Worm (Caenorhabditis elegans) whole organism, young adult: ENCODE measurements around the gene atf-4.

ENCODE experiments used
- B0019.2 ChIP-seq: fragments of 200-800 bp; sonication (Bioruptor generic); conservative IDR thresholded peaks from 2 replicates; pipeline ENCODE4 v1.3.6; 2022; ENCODE audit warnings: missing genetic modification reagents, missing genetic modification characterization, missing compliant biosample characterization
- F10E7.11 ChIP-seq: sonication (generic microtip); optimal IDR thresholded peaks from 2 replicates; lab custom pipeline; 2017; ENCODE audit warnings: mild to moderate bottlenecking, missing genetic modification characterization, moderate library complexity, missing compliant biosample characterization
- F22D6.2 ChIP-seq: sonication (generic microtip); optimal IDR thresholded peaks from 2 replicates; lab custom pipeline; 2016; ENCODE audit warnings: mild to moderate bottlenecking, missing genetic modification characterization, missing compliant biosample characterization
- F49E8.2 ChIP-seq: sonication (generic microtip); optimal IDR thresholded peaks from 3 replicates; lab custom pipeline; 2017; ENCODE audit warnings: missing genetic modification characterization, mild to moderate bottlenecking, missing compliant biosample characterization, antibody characterized with exemption, moderate library complexity; ENCODE audit not compliant: insufficient read depth
- F55B11.4 ChIP-seq: sonication (generic microtip); optimal IDR thresholded peaks from 2 replicates; lab custom pipeline; 2016; ENCODE audit warnings: missing compliant biosample characterization, missing genetic modification characterization, borderline replicate concordance; ENCODE audit not compliant: insufficient read depth
- F57C9.4 ChIP-seq: sonication (generic microtip); optimal IDR thresholded peaks from 2 replicates; lab custom pipeline; 2017; ENCODE audit warnings: mild to moderate bottlenecking, missing genetic modification characterization, missing compliant biosample characterization
- K11D2.4 ChIP-seq: fragments of 200-800 bp; sonication (Bioruptor generic); IDR thresholded peaks from 2 replicates; pipeline ENCODE4 v1.3.6; 2022; ENCODE audit warnings: missing genetic modification reagents, missing genetic modification characterization, missing compliant biosample characterization
- T07F8.4 ChIP-seq: sonication (generic microtip); optimal IDR thresholded peaks from 2 replicates; lab custom pipeline; 2016; ENCODE audit warnings: mild to moderate bottlenecking, missing genetic modification characterization, moderate library complexity, missing compliant biosample characterization
- T26A5.8 ChIP-seq: sonication (generic microtip); optimal IDR thresholded peaks from 2 replicates; lab custom pipeline; 2016; ENCODE audit warnings: missing genetic modification characterization, missing compliant biosample characterization
- Y53F4B.3 ChIP-seq: fragments of 200-800 bp; sonication (Bioruptor generic); IDR thresholded peaks from 2 replicates; pipeline ENCODE4 v1.3.6; 2022; ENCODE audit warnings: missing genetic modification reagents, missing genetic modification characterization, missing compliant biosample characterization
- Y56A3A.18 ChIP-seq: fragments of 200-800 bp; sonication (Bioruptor generic); IDR thresholded peaks from 2 replicates; pipeline ENCODE4 v1.3.6; 2022; ENCODE audit warnings: missing genetic modification reagents, missing genetic modification characterization, missing compliant biosample characterization
- Y67H2A.10 ChIP-seq: fragments of 200-800 bp; sonication (Bioruptor generic); conservative IDR thresholded peaks from 2 replicates; pipeline ENCODE4 v1.3.6; 2022; ENCODE audit warnings: missing genetic modification reagents, missing genetic modification characterization, missing compliant biosample characterization
- Y95B8A.8 ChIP-seq: fragments of 200-800 bp; sonication (Bioruptor generic); IDR thresholded peaks from 2 replicates; pipeline ENCODE4 v1.3.6; 2022; ENCODE audit warnings: missing genetic modification reagents, missing genetic modification characterization, missing compliant biosample characterization
- aptf-3 ChIP-seq: fragments of 200-800 bp; sonication (Bioruptor generic); IDR thresholded peaks from 2 replicates; pipeline ENCODE4 v1.3.6; 2022; ENCODE audit warnings: missing genetic modification characterization, missing compliant biosample characterization
- atf-7 ChIP-seq: sonication (generic microtip); optimal IDR thresholded peaks from 2 replicates; lab custom pipeline; 2017; ENCODE audit warnings: mild to moderate bottlenecking, missing genetic modification characterization, missing compliant biosample characterization
- cebp-1 ChIP-seq, 2 experiments: fragments of 200-800 bp in 1 of 2; sonication (Bioruptor generic) in 1 of 2; sonication (generic microtip) in 1 of 2; IDR thresholded peaks in 1 of 2; optimal IDR thresholded peaks in 1 of 2; 2 replicates each; pipeline versions ENCODE4 v1.3.6 to Lab custom; 2017 to 2022; ENCODE audit warnings: missing compliant biosample characterization in 2 of 2, missing genetic modification characterization in 2 of 2, mild to moderate bottlenecking in 1 of 2, missing genetic modification reagents in 1 of 2, moderate library complexity in 1 of 2
- ceh-100 ChIP-seq: fragments of 200-800 bp; sonication (Bioruptor generic); IDR thresholded peaks from 2 replicates; pipeline ENCODE4 v1.3.6; 2022; ENCODE audit warnings: missing genetic modification reagents, missing genetic modification characterization, missing compliant biosample characterization
- ceh-27 ChIP-seq: fragments of 200-800 bp; sonication (Bioruptor generic); optimal IDR thresholded peaks from 2 replicates; lab custom pipeline; 2018; ENCODE audit warnings: mild to moderate bottlenecking, missing genetic modification characterization, moderate library complexity, missing compliant biosample characterization
- ceh-58 ChIP-seq: fragments of 200-800 bp; sonication (Bioruptor generic); IDR thresholded peaks from 2 replicates; pipeline ENCODE4 v1.3.6; 2022; ENCODE audit warnings: missing genetic modification characterization, missing compliant biosample characterization
- dpl-1 ChIP-seq: fragments of 150-350 bp; optimal IDR thresholded peaks from 2 replicates; lab custom pipeline; 2014; ENCODE audit warnings: missing biosample characterization, missing genetic modification reagents, missing genetic modification characterization
- efl-1 ChIP-seq: fragments of 150-350 bp; optimal IDR thresholded peaks from 2 replicates; lab custom pipeline; 2014; ENCODE audit warnings: missing biosample characterization, missing genetic modification reagents, missing genetic modification characterization
- egrh-3 ChIP-seq: fragments of 200-800 bp; sonication (Bioruptor generic); IDR thresholded peaks from 2 replicates; pipeline ENCODE4 v1.3.6; 2022; ENCODE audit warnings: missing genetic modification reagents, missing genetic modification characterization, missing compliant biosample characterization
- let-526 ChIP-seq: fragments of 200-800 bp; sonication (Bioruptor generic); IDR thresholded peaks from 2 replicates; pipeline ENCODE4 v1.3.6; 2022; ENCODE audit warnings: missing genetic modification reagents, missing genetic modification characterization, missing compliant biosample characterization
- let-607 ChIP-seq, 2 experiments: fragments of 200-800 bp in 1 of 2; sonication (Bioruptor generic) in 1 of 2; sonication (generic microtip) in 1 of 2; optimal IDR thresholded peaks; 2 replicates each; lab custom pipeline; 2016 to 2018; ENCODE audit warnings: mild to moderate bottlenecking in 2 of 2, missing compliant biosample characterization in 2 of 2, missing genetic modification characterization in 2 of 2, moderate library complexity in 2 of 2, missing genotype in 1 of 2
- lin-54 ChIP-seq: fragments of 200-800 bp; sonication (Bioruptor generic); optimal IDR thresholded peaks from 2 replicates; lab custom pipeline; 2018; ENCODE audit warnings: mild to moderate bottlenecking, missing genetic modification characterization, missing compliant biosample characterization
- lir-1 ChIP-seq: fragments of 200-800 bp; sonication (Bioruptor generic); conservative IDR thresholded peaks from 2 replicates; pipeline ENCODE4 v1.3.6; 2022; ENCODE audit warnings: missing genetic modification reagents, missing genetic modification characterization, missing compliant biosample characterization
- lsy-27 ChIP-seq: sonication (generic microtip); optimal IDR thresholded peaks from 2 replicates; lab custom pipeline; 2017; ENCODE audit warnings: missing genetic modification characterization, mild to moderate bottlenecking, missing compliant biosample characterization, antibody characterized with exemption, missing genotype, borderline replicate concordance; ENCODE audit not compliant: insufficient read depth
- madf-10 ChIP-seq: sonication (generic microtip); optimal IDR thresholded peaks from 2 replicates; lab custom pipeline; 2016; ENCODE audit warnings: mild to moderate bottlenecking, missing genetic modification characterization, missing compliant biosample characterization
- mcd-1 ChIP-seq: fragments of 200-800 bp; sonication (Bioruptor generic); IDR thresholded peaks from 2 replicates; pipeline ENCODE4 v1.3.6; 2022; ENCODE audit warnings: missing genetic modification reagents, missing genetic modification characterization, missing compliant biosample characterization
- mes-4 ChIP-seq: sonication (generic microtip); optimal IDR thresholded peaks from 2 replicates; lab custom pipeline; 2016; ENCODE audit warnings: missing genotype, missing genetic modification characterization, missing compliant biosample characterization
- nfyb-1 ChIP-seq: fragments of 200-800 bp; sonication (Bioruptor generic); IDR thresholded peaks from 2 replicates; pipeline ENCODE4 v1.3.6; 2022; ENCODE audit warnings: missing genetic modification reagents, missing genetic modification characterization, missing compliant biosample characterization
- nhr-80 ChIP-seq: sonication (generic microtip); optimal IDR thresholded peaks from 2 replicates; lab custom pipeline; 2016; ENCODE audit warnings: missing genetic modification characterization, missing compliant biosample characterization
- pbrm-1 ChIP-seq: fragments of 200-800 bp; sonication (Bioruptor generic); IDR thresholded peaks from 2 replicates; pipeline ENCODE4 v1.3.6; 2022; ENCODE audit warnings: missing genetic modification reagents, missing genetic modification characterization, missing compliant biosample characterization
- rcor-1 ChIP-seq: fragments of 200-800 bp; sonication (Bioruptor generic); IDR thresholded peaks from 2 replicates; pipeline ENCODE4 v1.3.6; 2022; ENCODE audit warnings: missing genetic modification reagents, missing genetic modification characterization, missing compliant biosample characterization
- sdz-38 ChIP-seq: sonication (generic microtip); optimal IDR thresholded peaks from 2 replicates; lab custom pipeline; 2016; ENCODE audit warnings: missing genotype, missing genetic modification characterization, missing compliant biosample characterization
- snpc-1.1 ChIP-seq: sonication (generic microtip); optimal IDR thresholded peaks from 2 replicates; lab custom pipeline; 2017; ENCODE audit warnings: missing genetic modification characterization, mild to moderate bottlenecking, missing compliant biosample characterization, antibody characterized with exemption, moderate library complexity, missing genotype, missing genetic modification reagents; ENCODE audit not compliant: insufficient read depth
- snpc-1.3 ChIP-seq: sonication (generic microtip); optimal IDR thresholded peaks from 2 replicates; lab custom pipeline; 2017; ENCODE audit warnings: missing genetic modification characterization, mild to moderate bottlenecking, missing compliant biosample characterization, antibody characterized with exemption, moderate library complexity, missing genotype, missing genetic modification reagents; ENCODE audit not compliant: insufficient read depth
- somi-1 ChIP-seq: fragments of 200-800 bp; sonication (Bioruptor generic); optimal IDR thresholded peaks from 2 replicates; lab custom pipeline; 2018; ENCODE audit warnings: mild to moderate bottlenecking, missing genetic modification characterization, missing compliant biosample characterization
- unc-62 ChIP-seq: fragments of 150-350 bp; optimal IDR thresholded peaks from 2 replicates; lab custom pipeline; 2014; ENCODE audit warnings: missing biosample characterization, missing genetic modification reagents, missing genetic modification characterization
- zfh-2 ChIP-seq: fragments of 200-800 bp; sonication (Bioruptor generic); conservative IDR thresholded peaks from 2 replicates; pipeline ENCODE4 v1.3.6; 2022; ENCODE audit warnings: missing genetic modification reagents, missing genetic modification characterization, missing compliant biosample characterization
- ztf-25 ChIP-seq: fragments of 200-800 bp; sonication (Bioruptor generic); IDR thresholded peaks from 2 replicates; pipeline ENCODE4 v1.3.6; 2022; ENCODE audit warnings: missing genetic modification reagents, missing genetic modification characterization, missing compliant biosample characterization

Gene atf-4

ce11 chrX:14824490-14825050 is 14.0 kb upstream of the atf-4 start, which contains the start of gene mbk-1 (continued):
- TF ChIP-seq cebp-1 (GFP tag; IDR thresholded peaks at IDR 0.05; lab: Robert Waterston, UW), result no peak
- peak; percentile 73 for TF ChIP-seq cebp-1 (tag; optimal IDR thresholded peaks at IDR 0.05; lab: Kevin White, UChicago)
- TF ChIP-seq snpc-1.1 (tag; lab: Kevin White, UChicago), result no peak
- TF ChIP-seq let-526, result no peak
- 0 out of 2 replicates have a peak, but pooled peaks have one; percentile 23 for TF ChIP-seq K11D2.4
- no peak for TF ChIP-seq F55B11.4 (tag; lab: Kevin White, UChicago)
- TF ChIP-seq ztf-25 (GFP tag; lab: Robert Waterston, UW), result no peak
- no peak for TF ChIP-seq unc-62
- TF ChIP-seq aptf-3 (GFP tag; lab: Robert Waterston, UW), result no peak
- peak; percentile 35; the same call in 1 of the 2 replicates for TF ChIP-seq mcd-1
- no peak for TF ChIP-seq rcor-1 (GFP tag; lab: Robert Waterston, UW)
- no peak for TF ChIP-seq snpc-1.3 (tag; lab: Kevin White, UChicago)
- no peak for TF ChIP-seq atf-7 (tag; lab: Kevin White, UChicago)
- peak; percentile 41 for TF ChIP-seq madf-10 (tag; lab: Kevin White, UChicago)
- no peak for TF ChIP-seq dpl-1
- TF ChIP-seq F57C9.4 (tag; lab: Kevin White, UChicago), result no peak
- peak; percentile 81 for TF ChIP-seq nhr-80 (tag; lab: Kevin White, UChicago)
- TF ChIP-seq T26A5.8 (tag; lab: Kevin White, UChicago), result no peak
- no peak for TF ChIP-seq efl-1
- peak; percentile 81 for TF ChIP-seq ceh-27 (GFP tag; lab: Kevin White, UChicago)
- TF ChIP-seq egrh-3 (GFP tag; lab: Robert Waterston, UW), result no peak
- peak in 1 of 2 experiments; percentile 49 for TF ChIP-seq let-607 (tag; optimal IDR thresholded peaks at IDR 0.05; lab: Kevin White, UChicago)
- TF ChIP-seq F49E8.2, result no peak
- no peak for TF ChIP-seq pbrm-1 (GFP tag; lab: Robert Waterston, UW)
- TF ChIP-seq lin-54 (GFP tag; lab: Kevin White, UChicago), result no peak
- TF ChIP-seq ceh-100 (GFP tag; lab: Robert Waterston, UW), result no peak
- TF ChIP-seq F22D6.2 (tag; lab: Kevin White, UChicago), result no peak
- no peak for TF ChIP-seq sdz-38 (tag; lab: Kevin White, UChicago)
- no peak for TF ChIP-seq nfyb-1 (GFP tag; lab: Robert Waterston, UW)
- no peak for TF ChIP-seq Y67H2A.10 (GFP tag; lab: Robert Waterston, UW)
- 0 out of 2 replicates have a peak, but pooled peaks have one; percentile 54 for TF ChIP-seq lir-1 (GFP tag; lab: Robert Waterston, UW)
- no peak for TF ChIP-seq T07F8.4

ce11 chrX:14819495-14819894 is 8.9 kb upstream of the atf-4 start:
- no peak for TF ChIP-seq F55B11.4 (tag; lab: Kevin White, UChicago)
- TF ChIP-seq cebp-1 (GFP tag; IDR thresholded peaks at IDR 0.05; lab: Robert Waterston, UW), result peak; percentile 62; the same call in 1 of the 2 replicates
- peak; percentile 86 for TF ChIP-seq cebp-1 (tag; optimal IDR thresholded peaks at IDR 0.05; lab: Kevin White, UChicago)

DNA sequence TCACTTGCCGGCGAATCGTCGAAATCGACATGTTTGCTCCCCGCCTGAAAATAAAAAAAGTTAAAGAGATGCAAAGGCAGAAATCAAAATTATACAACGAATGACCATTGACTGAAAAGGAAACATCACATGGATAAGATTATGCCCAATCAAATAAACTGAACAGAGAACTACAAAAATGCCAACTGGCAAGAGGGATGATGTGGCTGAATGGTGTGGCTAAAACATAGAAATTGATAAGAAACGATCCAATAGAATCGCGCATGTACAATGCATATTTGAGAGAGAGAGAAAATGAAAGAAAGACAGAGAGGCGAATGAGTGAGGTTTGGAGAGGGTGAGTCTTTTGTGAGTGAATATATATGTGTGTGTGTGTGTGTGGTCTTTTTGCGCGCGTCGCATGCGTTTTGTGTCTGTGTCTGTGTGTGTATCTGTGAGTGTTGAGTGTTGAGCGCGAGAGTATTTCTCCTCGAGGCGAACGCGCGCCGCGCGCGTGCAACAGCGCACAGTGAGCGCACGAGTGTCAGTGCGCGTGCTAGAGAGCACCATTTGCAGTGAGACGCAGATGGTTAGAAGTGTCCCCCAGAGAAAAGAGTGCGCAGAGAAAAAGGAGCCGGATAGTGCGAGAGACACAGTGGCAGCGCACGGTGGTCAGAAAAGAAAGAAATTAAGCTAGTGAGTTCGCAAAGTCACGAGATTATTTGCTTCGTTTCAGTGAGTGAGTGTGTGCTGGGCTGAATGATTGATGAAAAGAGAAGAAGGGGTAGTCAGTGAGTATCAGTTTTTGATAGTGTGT is 8.1 kb upstream of the atf-4 start, which contains the start of gene epn-1:
Gene epn-1 (minus strand): TSS at position 51 of the 796 bp plus-strand sequence.
- TF ChIP-seq Y95B8A.8 (peak; percentile 90), lsy-27 (tag; lab: Kevin White, UChicago) (peak; percentile 67), zfh-2 (GFP tag; lab: Robert Waterston, UW) (peak; percentile 100), Y56A3A.18 (peak; percentile 50; the same call in 1 of the 2 replicates), sdz-38 (tag; lab: Kevin White, UChicago) (no peak), somi-1 (GFP tag; lab: Kevin White, UChicago) (peak; percentile 98), mes-4 (tag; lab: Kevin White, UChicago) (no peak), ceh-58 (GFP tag; lab: Robert Waterston, UW) (0 out of 2 replicates have a peak, but pooled peaks have one; percentile 48), snpc-1.1 (tag; lab: Kevin White, UChicago) (peak; percentile 11), rcor-1 (GFP tag; lab: Robert Waterston, UW) (peak; percentile 74), Y53F4B.3 (no peak), F57C9.4 (tag; lab: Kevin White, UChicago) (no peak), F22D6.2 (tag; lab: Kevin White, UChicago) (peak; percentile 92), F10E7.11 (tag; lab: Kevin White, UChicago) (peak; percentile 51), egrh-3 (GFP tag; lab: Robert Waterston, UW) (peak; percentile 86), efl-1 (peak; percentile 11), B0019.2 (GFP tag; lab: Robert Waterston, UW) (no peak)
